Fruit fly (Drosophila melanogaster) whole organism, embryonic: ENCODE results near the gene CG5003.

ENCODE experiments used
- B-H2 ChIP-seq: fragments of 200-800 bp; sonication (Bioruptor generic); optimal IDR thresholded peaks from 2 replicates; lab custom pipeline; 2018; ENCODE audit warnings: missing biosample characterization, mild to moderate bottlenecking, missing genetic modification characterization
- CG10431 ChIP-seq: fragments of 200-800 bp; sonication (Bioruptor generic); optimal IDR thresholded peaks from 3 replicates; lab custom pipeline; 2018; ENCODE audit warnings: missing biosample characterization, mild to moderate bottlenecking, missing genetic modification characterization
- CG11456 ChIP-seq: fragments of 200-800 bp; sonication (Bioruptor generic); IDR thresholded peaks from 3 replicates; pipeline ENCODE4 v1.3.6; 2022; ENCODE audit warnings: missing biosample characterization, missing genetic modification characterization
- CG11504 ChIP-seq: fragments of 200-800 bp; sonication (Bioruptor generic); optimal IDR thresholded peaks from 3 replicates; lab custom pipeline; 2019; ENCODE audit warnings: missing biosample characterization, mild to moderate bottlenecking, missing genetic modification characterization, moderate library complexity
- CG12071 ChIP-seq: fragments of 200-800 bp; sonication (Bioruptor generic); optimal IDR thresholded peaks from 3 replicates; lab custom pipeline; 2018; ENCODE audit warnings: missing biosample characterization, mild to moderate bottlenecking, missing genetic modification characterization
- CG12155 ChIP-seq: fragments of 200-800 bp; sonication (Bioruptor generic); optimal IDR thresholded peaks from 3 replicates; lab custom pipeline; 2016; ENCODE audit warnings: missing biosample characterization, missing genetic modification characterization
- CG12744 ChIP-seq: fragments of 200-800 bp; sonication (Bioruptor generic); optimal IDR thresholded peaks from 2 replicates; lab custom pipeline; 2016; ENCODE audit warnings: missing biosample characterization, missing genetic modification characterization
- CG13287 ChIP-seq: fragments of 200-800 bp; sonication (Bioruptor generic); IDR thresholded peaks from 2 replicates; pipeline ENCODE4 v1.3.6; 2022; ENCODE audit warnings: missing biosample characterization, missing genetic modification characterization; ENCODE audit not compliant: partially characterized antibody
- CG1602 ChIP-seq: fragments of 200-800 bp; sonication (Bioruptor generic); optimal IDR thresholded peaks from 3 replicates; lab custom pipeline; 2016; ENCODE audit warnings: missing biosample characterization, missing genetic modification characterization
- CG17328 ChIP-seq: fragments of 200-800 bp; sonication (Bioruptor generic); IDR thresholded peaks from 2 replicates; pipeline ENCODE4 v1.3.6; 2022; ENCODE audit warnings: missing biosample characterization, missing genetic modification characterization
- CG17912 ChIP-seq: fragments of 200-800 bp; sonication (Bioruptor generic); optimal IDR thresholded peaks from 2 replicates; lab custom pipeline; 2018; ENCODE audit warnings: missing biosample characterization, mild to moderate bottlenecking, missing genetic modification characterization
- CG30403 ChIP-seq: fragments of 200-800 bp; sonication (Bioruptor generic); optimal IDR thresholded peaks from 3 replicates; lab custom pipeline; 2016; ENCODE audit warnings: missing biosample characterization, missing genetic modification characterization
- CG3163 ChIP-seq: fragments of 200-800 bp; sonication (Bioruptor generic); optimal IDR thresholded peaks from 3 replicates; lab custom pipeline; 2016; ENCODE audit warnings: missing biosample characterization, missing genetic modification characterization
- CG33557 ChIP-seq: fragments of 200-800 bp; sonication (Bioruptor generic); optimal IDR thresholded peaks from 2 replicates; lab custom pipeline; 2019; ENCODE audit warnings: missing biosample characterization, mild to moderate bottlenecking, missing genetic modification characterization, moderate library complexity
- CG3847 ChIP-seq: fragments of 200-800 bp; sonication (Bioruptor generic); IDR thresholded peaks from 2 replicates; pipeline ENCODE4 v1.3.6; 2022; ENCODE audit warnings: missing biosample characterization, missing genetic modification characterization
- CG4360 ChIP-seq: fragments of 200-800 bp; sonication (Bioruptor generic); IDR thresholded peaks from 2 replicates; pipeline ENCODE4 v1.3.6; 2022; ENCODE audit warnings: missing biosample characterization, missing genetic modification characterization
- CG8089 ChIP-seq: fragments of 200-800 bp; sonication (Bioruptor generic); optimal IDR thresholded peaks from 3 replicates; lab custom pipeline; 2016; ENCODE audit warnings: missing biosample characterization, missing genetic modification characterization
- CG8290 ChIP-seq, 3 experiments: fragments of 200-800 bp; sonication (Bioruptor generic); optimal IDR thresholded peaks; 2 replicates each; lab custom pipeline; 2016 to 2019; ENCODE audit warnings: missing biosample characterization in 3 of 3, missing genetic modification characterization in 3 of 3, mild to moderate bottlenecking in 2 of 3, moderate library complexity in 1 of 3
- CG8388 ChIP-seq: fragments of 200-800 bp; sonication (Bioruptor generic); optimal IDR thresholded peaks from 2 replicates; lab custom pipeline; 2019; ENCODE audit warnings: missing biosample characterization, mild to moderate bottlenecking, missing genetic modification characterization, moderate library complexity
- CoRest ChIP-seq: fragments of 200-800 bp; sonication (Bioruptor generic); optimal IDR thresholded peaks from 3 replicates; lab custom pipeline; 2018; ENCODE audit warnings: missing biosample characterization, mild to moderate bottlenecking, missing genetic modification characterization, moderate library complexity
- Dip2 ChIP-seq: fragments of 200-800 bp; sonication (Bioruptor generic); IDR thresholded peaks from 2 replicates; pipeline ENCODE4 v1.3.6; 2022; ENCODE audit warnings: missing biosample characterization, missing genetic modification characterization
- Ets97D ChIP-seq: fragments of 200-800 bp; sonication (Bioruptor generic); optimal IDR thresholded peaks from 3 replicates; lab custom pipeline; 2016; ENCODE audit warnings: missing biosample characterization, missing genetic modification characterization
- Fer2 ChIP-seq: fragments of 200-800 bp; sonication (Bioruptor generic); optimal IDR thresholded peaks from 2 replicates; lab custom pipeline; 2018; ENCODE audit warnings: missing biosample characterization, mild to moderate bottlenecking, missing genetic modification characterization, moderate library complexity
- Hey ChIP-seq: fragments of 200-800 bp; sonication (Bioruptor generic); optimal IDR thresholded peaks from 3 replicates; lab custom pipeline; 2018; ENCODE audit warnings: missing biosample characterization, mild to moderate bottlenecking, missing genetic modification characterization
- HmgZ ChIP-seq: fragments of 200-800 bp; sonication (Bioruptor generic); optimal IDR thresholded peaks from 2 replicates; lab custom pipeline; 2018; ENCODE audit warnings: missing biosample characterization, mild to moderate bottlenecking, missing genetic modification characterization
- Jarid2 ChIP-seq: fragments of 200-800 bp; sonication (Bioruptor generic); optimal IDR thresholded peaks from 3 replicates; lab custom pipeline; 2017; ENCODE audit warnings: mild to moderate bottlenecking, missing biosample characterization, missing genetic modification reagents, missing genetic modification characterization
- PHDP ChIP-seq: fragments of 200-800 bp; sonication (Bioruptor generic); optimal IDR thresholded peaks from 3 replicates; lab custom pipeline; 2018; ENCODE audit warnings: missing biosample characterization, mild to moderate bottlenecking, missing genetic modification characterization, moderate library complexity
- Sox100B ChIP-seq: fragments of 200-800 bp; sonication (Bioruptor generic); optimal IDR thresholded peaks from 3 replicates; lab custom pipeline; 2018; ENCODE audit warnings: missing biosample characterization, mild to moderate bottlenecking, missing genetic modification characterization
- abd-A ChIP-seq: fragments of 200-800 bp; sonication (Bioruptor generic); optimal IDR thresholded peaks from 3 replicates; lab custom pipeline; 2019; ENCODE audit warnings: missing biosample characterization, mild to moderate bottlenecking, missing genetic modification characterization, moderate library complexity
- al ChIP-seq: fragments of 200-800 bp; sonication (Bioruptor generic); IDR thresholded peaks from 2 replicates; pipeline ENCODE4 v1.3.6; 2022; ENCODE audit warnings: missing biosample characterization, missing genetic modification characterization
- amos ChIP-seq: fragments of 200-800 bp; sonication (Bioruptor generic); IDR thresholded peaks from 2 replicates; pipeline ENCODE4 v1.3.6; 2022; ENCODE audit warnings: missing biosample characterization, missing genetic modification characterization; ENCODE audit not compliant: partially characterized antibody
- cg ChIP-seq: fragments of 200-800 bp; sonication (Bioruptor generic); optimal IDR thresholded peaks from 3 replicates; lab custom pipeline; 2019; ENCODE audit warnings: missing biosample characterization, mild to moderate bottlenecking, missing genetic modification characterization, moderate library complexity
- ci ChIP-seq: fragments of 200-800 bp; sonication (Bioruptor generic); IDR thresholded peaks from 3 replicates; pipeline ENCODE4 v1.3.6; 2022; ENCODE audit warnings: missing biosample characterization, missing genetic modification characterization
- crol ChIP-seq: fragments of 200-800 bp; sonication (Bioruptor generic); IDR thresholded peaks from 2 replicates; pipeline ENCODE4 v1.3.6; 2022; ENCODE audit warnings: missing biosample characterization, missing genetic modification characterization
- dysf ChIP-seq: fragments of 200-800 bp; sonication (Bioruptor generic); IDR thresholded peaks from 3 replicates; pipeline ENCODE4 v1.3.6; 2022; ENCODE audit warnings: missing biosample characterization, missing genetic modification characterization
- emc ChIP-seq: fragments of 200-800 bp; sonication (Bioruptor generic); optimal IDR thresholded peaks from 2 replicates; lab custom pipeline; 2016; ENCODE audit warnings: missing biosample characterization, missing genetic modification characterization
- ewg ChIP-seq: fragments of 200-800 bp; sonication (Bioruptor generic); optimal IDR thresholded peaks from 3 replicates; lab custom pipeline; 2017; ENCODE audit warnings: mild to moderate bottlenecking, missing biosample characterization, missing genetic modification reagents, missing genetic modification characterization
- gfzf ChIP-seq: fragments of 200-800 bp; sonication (Bioruptor generic); optimal IDR thresholded peaks from 2 replicates; lab custom pipeline; 2016; ENCODE audit warnings: missing biosample characterization, mild to moderate bottlenecking, missing genetic modification characterization, moderate library complexity
- gro ChIP-seq: fragments of 200-800 bp; sonication (Bioruptor generic); optimal IDR thresholded peaks from 2 replicates; lab custom pipeline; 2016; ENCODE audit warnings: missing biosample characterization, missing genetic modification characterization
- gsb ChIP-seq: fragments of 200-800 bp; sonication (Bioruptor generic); IDR thresholded peaks from 2 replicates; pipeline ENCODE4 v1.3.6; 2022; ENCODE audit warnings: missing biosample characterization, missing genetic modification characterization
- hb ChIP-seq: fragments of 200-800 bp; sonication (Bioruptor generic); IDR thresholded peaks from 3 replicates; pipeline ENCODE4 v1.3.6; 2022; ENCODE audit warnings: missing biosample characterization, missing genetic modification characterization; ENCODE audit not compliant: partially characterized antibody
- hbn ChIP-seq: fragments of 200-800 bp; sonication (Bioruptor generic); IDR thresholded peaks from 2 replicates; pipeline ENCODE4 v1.3.6; 2022; ENCODE audit warnings: missing biosample characterization, missing genetic modification characterization; ENCODE audit not compliant: partially characterized antibody
- jing ChIP-seq: fragments of 200-800 bp; sonication (Bioruptor generic); optimal IDR thresholded peaks from 2 replicates; lab custom pipeline; 2018; ENCODE audit warnings: missing biosample characterization, mild to moderate bottlenecking, missing genetic modification characterization
- maf-S ChIP-seq: fragments of 200-800 bp; sonication (Bioruptor generic); optimal IDR thresholded peaks from 2 replicates; lab custom pipeline; 2016; ENCODE audit warnings: missing biosample characterization, missing genetic modification characterization
- oc ChIP-seq: fragments of 200-800 bp; sonication (Bioruptor generic); optimal IDR thresholded peaks from 2 replicates; lab custom pipeline; 2018; ENCODE audit warnings: missing biosample characterization, mild to moderate bottlenecking, missing genetic modification characterization, moderate library complexity
- repo ChIP-seq: fragments of 200-800 bp; sonication (Bioruptor generic); optimal IDR thresholded peaks from 2 replicates; lab custom pipeline; 2016; ENCODE audit warnings: missing biosample characterization, missing genetic modification characterization
- scrt ChIP-seq: fragments of 200-800 bp; sonication (Bioruptor generic); optimal IDR thresholded peaks from 2 replicates; lab custom pipeline; 2018; ENCODE audit warnings: missing biosample characterization, mild to moderate bottlenecking, missing genetic modification characterization, moderate library complexity
- vfl ChIP-seq: fragments of 200-800 bp; sonication (Bioruptor generic); optimal IDR thresholded peaks from 2 replicates; lab custom pipeline; 2016; ENCODE audit warnings: missing biosample characterization, missing genetic modification characterization
- wek ChIP-seq: fragments of 200-800 bp; sonication (Bioruptor generic); optimal IDR thresholded peaks from 3 replicates; lab custom pipeline; 2018; ENCODE audit warnings: missing biosample characterization, mild to moderate bottlenecking, missing genetic modification characterization, moderate library complexity
- zen ChIP-seq: fragments of 200-800 bp; sonication (Bioruptor generic); optimal IDR thresholded peaks from 3 replicates; lab custom pipeline; 2018; ENCODE audit warnings: missing biosample characterization, mild to moderate bottlenecking, missing genetic modification characterization, moderate library complexity

Gene CG5003

DNA sequence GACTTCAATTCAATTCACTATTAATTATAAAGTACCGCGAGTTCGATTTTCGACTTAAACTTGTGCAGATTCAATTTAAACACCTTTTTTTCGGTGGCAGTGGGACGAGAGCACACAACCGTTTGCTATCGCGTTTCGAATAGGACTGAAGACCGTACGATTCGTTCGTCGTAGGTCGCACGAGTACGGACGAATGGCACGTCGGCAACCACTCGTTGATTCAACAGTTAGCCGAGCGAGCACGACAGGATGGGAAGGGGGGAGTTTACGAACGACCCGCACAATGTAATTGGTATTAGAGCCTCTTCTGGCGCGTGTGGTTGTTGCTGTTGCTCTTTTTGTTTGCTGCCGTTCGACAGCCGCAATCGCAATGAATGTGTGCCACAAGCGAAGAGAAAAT is 10.6 kb downstream of the CG5003 start, which contains the start of gene CG34353 (continued):
- TF ChIP-seq crol = peak; percentile 97
- peak; percentile 59 for TF ChIP-seq B-H2
- peak; percentile 5 for TF ChIP-seq Ets97D (GFP tag; lab: Kevin White, UChicago)
- TF ChIP-seq repo = no peak
- no peak for TF ChIP-seq CG11456 (GFP tag; lab: Robert Waterston, UW)
- no peak for TF ChIP-seq CG13287 (GFP tag; lab: Robert Waterston, UW)
- no peak for TF ChIP-seq maf-S (GFP tag; lab: Kevin White, UChicago)
- TF ChIP-seq Hey = no peak
- TF ChIP-seq abd-A = peak; percentile 77
- peak; percentile 99 for TF ChIP-seq CG3163 (GFP tag; lab: Kevin White, UChicago)
- TF ChIP-seq CG8089 (GFP tag; lab: Kevin White, UChicago) = peak; percentile 0
- TF ChIP-seq CoRest (tag; lab: Kevin White, UChicago) = peak; percentile 16
- TF ChIP-seq CG4360 = peak; percentile 58
- TF ChIP-seq HmgZ (tag; lab: Kevin White, UChicago) = peak; percentile 70
- TF ChIP-seq CG12744 (GFP tag; lab: Kevin White, UChicago) = peak; percentile 70
- TF ChIP-seq gsb (GFP tag; lab: Robert Waterston, UW) = no peak
- TF ChIP-seq CG30403 (GFP tag; lab: Kevin White, UChicago) = no peak
- no peak for TF ChIP-seq gfzf (GFP tag; lab: Kevin White, UChicago)
- no peak for TF ChIP-seq CG33557
- TF ChIP-seq CG17328 (GFP tag; lab: Robert Waterston, UW) = 0 out of 2 replicates have a peak, but pooled peaks have one; percentile 27
- no peak for TF ChIP-seq hb
- no peak for TF ChIP-seq CG8290 (GFP tag; optimal IDR thresholded peaks at IDR 0.05; lab: Kevin White, UChicago)
- peak in 1 of 2 experiments; percentile 72 for TF ChIP-seq CG8290 (tag; optimal IDR thresholded peaks at IDR 0.05; lab: Kevin White, UChicago)
- TF ChIP-seq ci (GFP tag; lab: Robert Waterston, UW) = peak; percentile 69; the same call in 2 of the 3 replicates
- TF ChIP-seq al = no peak
- TF ChIP-seq gro (GFP tag; lab: Kevin White, UChicago) = peak; percentile 34
- peak; percentile 80 for TF ChIP-seq jing
- TF ChIP-seq CG11504 = no peak
- peak; percentile 94 for TF ChIP-seq CG12155
- 0 out of 2 replicates have a peak, but pooled peaks have one; percentile 19 for TF ChIP-seq CG3847 (GFP tag; lab: Robert Waterston, UW)
- TF ChIP-seq Dip2 (GFP tag; lab: Robert Waterston, UW) = no peak
- no peak for TF ChIP-seq hbn (GFP tag; lab: Robert Waterston, UW)
- no peak for TF ChIP-seq wek
- peak; percentile 70 for TF ChIP-seq Jarid2 (GFP tag; lab: Kevin White, UChicago)
- TF ChIP-seq Sox100B (GFP tag; lab: Kevin White, UChicago) = no peak
- 0 out of 3 replicates have a peak, but pooled peaks have one; percentile 19 for TF ChIP-seq dysf (GFP tag; lab: Robert Waterston, UW)
- TF ChIP-seq CG10431 = no peak
- TF ChIP-seq zen (tag; lab: Kevin White, UChicago) = peak; percentile 13
- TF ChIP-seq CG8388 (GFP tag; lab: Kevin White, UChicago) = no peak
- peak; percentile 98 for TF ChIP-seq scrt (GFP tag; lab: Kevin White, UChicago)
- no peak for TF ChIP-seq CG17912 (GFP tag; lab: Kevin White, UChicago)
- TF ChIP-seq Fer2 (tag; lab: Kevin White, UChicago) = no peak
- peak; percentile 48 for TF ChIP-seq ewg
- TF ChIP-seq amos (GFP tag; lab: Robert Waterston, UW) = peak; percentile 28; the same call in 1 of the 2 replicates
- TF ChIP-seq CG12071 (GFP tag; lab: Kevin White, UChicago) = no peak
- no peak for TF ChIP-seq cg (GFP tag; lab: Kevin White, UChicago)
- no peak for TF ChIP-seq CG1602 (GFP tag; lab: Kevin White, UChicago)
- TF ChIP-seq PHDP = peak; percentile 20
- TF ChIP-seq oc = peak; percentile 59
- TF ChIP-seq emc (GFP tag; lab: Kevin White, UChicago) = no peak
- no peak for TF ChIP-seq vfl (GFP tag; lab: Kevin White, UChicago)
